Worm (Caenorhabditis elegans): ENCODE measurements around the gene ZK686.3.

ZK686.3 gene

DNA sequence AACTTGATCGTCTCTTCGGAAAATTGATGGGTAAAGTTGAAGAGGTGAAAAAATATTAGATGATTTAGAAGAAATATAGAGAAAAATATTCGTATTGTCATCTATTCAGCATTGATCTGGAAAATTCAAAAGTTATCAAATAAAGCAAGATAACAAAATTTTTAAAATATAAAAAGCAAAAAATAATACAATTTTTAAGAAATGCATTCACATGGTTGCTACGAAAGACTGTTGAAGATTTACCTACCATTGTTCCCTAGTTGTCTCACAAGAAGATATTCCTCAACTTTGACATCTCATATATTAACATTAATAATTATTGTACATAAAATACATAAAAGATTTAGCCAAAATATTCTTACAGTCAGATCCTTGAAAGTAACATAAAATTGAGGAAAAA is 14.5 kb downstream of the ZK686.3 start, which contains the start of gene cdh-3:
cdh-3 (minus strand) TSS at position 101 of the 400 bp plus-strand sequence.
- TF ChIP-seq hif-1 (tag; optimal IDR thresholded peaks at IDR 0.05) (no peak), nhr-6 (tag; optimal IDR thresholded peaks at IDR 0.05) (no peak), ceh-82 (tag; optimal IDR thresholded peaks at IDR 0.05) (no peak), ceh-62 (tag; optimal IDR thresholded peaks at IDR 0.05) (no peak), lin-29 (GFP tag; IDR thresholded peaks at IDR 0.05) (no peak), ZK546.5 (tag; optimal IDR thresholded peaks at IDR 0.05) (no peak), R02D3.7 (tag; optimal IDR thresholded peaks at IDR 0.05) (no peak)

DNA sequence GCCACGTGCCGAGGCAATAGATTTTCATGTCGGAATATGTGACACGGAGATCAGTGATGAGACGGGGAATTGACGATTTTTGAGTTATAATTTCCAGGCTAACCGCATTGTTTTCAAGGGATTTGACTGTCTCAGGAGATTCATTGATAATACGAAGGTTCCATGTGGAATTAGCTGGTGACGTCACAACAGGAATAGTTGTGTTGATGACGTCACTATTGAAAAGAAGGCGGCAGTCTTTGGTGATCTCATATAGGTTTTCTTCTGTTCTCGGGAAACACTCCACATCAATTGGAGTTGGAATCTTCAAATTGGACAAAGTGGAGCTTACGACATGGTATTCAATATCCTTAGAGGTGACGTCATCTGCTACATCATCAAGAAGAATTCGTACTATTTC is 25.7 kb downstream of the ZK686.3 start:
- TF ChIP-seq nhr-28 (tag; optimal IDR thresholded peaks at IDR 0.05) (no peak), zag-1 (tag; optimal IDR thresholded peaks at IDR 0.05) (no peak), nhr-41 (GFP tag; IDR thresholded peaks at IDR 0.05) (no peak), lim-7 (GFP tag; IDR thresholded peaks at IDR 0.05) (no peak), nhr-11 (tag; optimal IDR thresholded peaks at IDR 0.05) (no peak), jun-1 (tag; optimal IDR thresholded peaks at IDR 0.05) (no peak), zfp-3 (GFP tag; conservative IDR thresholded peaks at IDR 0.05) (no peak), dpl-1 (GFP tag; optimal IDR thresholded peaks at IDR 0.05) (no peak), skn-1 (tag; optimal IDR thresholded peaks at IDR 0.05) (no peak), nhr-48 (tag; optimal IDR thresholded peaks at IDR 0.05) (no peak)

DNA sequence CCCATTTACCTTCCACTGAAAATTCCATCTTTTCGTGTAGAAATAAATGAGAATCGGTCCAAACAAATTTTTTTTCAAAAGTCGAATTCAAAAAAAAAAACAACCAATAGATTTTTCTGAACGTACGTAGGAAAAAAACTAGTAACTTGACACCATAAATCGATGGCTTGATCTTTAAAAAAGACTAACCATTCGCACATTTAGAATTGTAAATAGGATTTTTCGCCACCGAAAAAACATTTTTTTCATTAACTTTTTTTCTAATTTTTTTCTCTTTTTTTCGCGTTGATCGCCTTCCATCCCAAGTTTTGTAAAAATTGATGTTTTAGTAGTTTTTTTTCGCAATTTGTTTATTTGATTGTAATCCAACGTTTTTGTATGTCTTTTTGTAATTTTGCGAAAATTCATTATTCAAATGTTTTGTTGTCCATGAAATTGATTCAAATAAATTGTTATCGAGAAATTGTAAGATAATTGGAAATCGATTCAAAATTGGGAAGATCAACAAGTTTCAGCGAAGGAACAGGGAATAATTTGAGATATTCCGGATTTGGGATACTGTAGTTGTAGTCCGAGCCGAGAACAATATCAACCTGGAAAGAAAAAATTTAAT is 31.1 kb downstream of the ZK686.3 start:
- TF ChIP-seq nhr-42 (GFP tag; IDR thresholded peaks at IDR 0.05) (0 out of 2 replicates have a peak, but pooled peaks have one; percentile 35), ceh-20 (GFP tag; IDR thresholded peaks at IDR 0.05) (0 out of 2 replicates have a peak, but pooled peaks have one; percentile 8), ceh-32 (tag; optimal IDR thresholded peaks at IDR 0.05; ENCODE audit: poor library complexity) (no peak), arid-1 (GFP tag; conservative IDR thresholded peaks at IDR 0.05) (peak; percentile 46), Y105C5A.15 (GFP tag; IDR thresholded peaks at IDR 0.05) (0 out of 2 replicates have a peak, but pooled peaks have one; percentile 44), lin-15B (tag; optimal IDR thresholded peaks at IDR 0.05) (no peak), tag-97 (GFP tag; IDR thresholded peaks at IDR 0.05) (0 out of 2 replicates have a peak, but pooled peaks have one; percentile 6), egl-27 (tag; optimal IDR thresholded peaks at IDR 0.05) (no peak), attf-4 (tag; optimal IDR thresholded peaks at IDR 0.05) (no peak), lin-29 (GFP tag; IDR thresholded peaks at IDR 0.05) (no peak), hlh-30 (tag; optimal IDR thresholded peaks at IDR 0.05; ENCODE audit: insufficient read depth) (peak; percentile 12), nhr-76 (tag; optimal IDR thresholded peaks at IDR 0.05) (no peak), ceh-82 (tag; optimal IDR thresholded peaks at IDR 0.05) (no peak), zfp-3 (GFP tag; conservative IDR thresholded peaks at IDR 0.05) (peak; percentile 42; the same call in 1 of the 2 replicates), nhr-102 (tag; optimal IDR thresholded peaks at IDR 0.05) (peak; percentile 27), lin-39 (tag; optimal IDR thresholded peaks at IDR 0.05) (no peak), nhr-6 (tag; optimal IDR thresholded peaks at IDR 0.05) (no peak), tra-1 (GFP tag; IDR thresholded peaks at IDR 0.05) (peak; percentile 4; the same call in 1 of the 2 replicates), mep-1 (tag; optimal IDR thresholded peaks at IDR 0.05) (peak; percentile 20), nhr-77 (tag; optimal IDR thresholded peaks at IDR 0.05) (peak; percentile 67), pqm-1 (tag; optimal IDR thresholded peaks at IDR 0.05) (no peak), madf-5 (GFP tag; IDR thresholded peaks at IDR 0.05) (no peak), cey-2 (tag; optimal IDR thresholded peaks at IDR 0.05; ENCODE audit: borderline replicate concordance, insufficient read depth) (no peak), duxl-1 (tag; optimal IDR thresholded peaks at IDR 0.05; ENCODE audit: poor library complexity) (peak; percentile 44), hif-1 (tag; optimal IDR thresholded peaks at IDR 0.05) (peak in 1 of 2 experiments; percentile 34), mxl-3 (GFP tag; optimal IDR thresholded peaks at IDR 0.05) (no peak), gei-8 (GFP tag; optimal IDR thresholded peaks at IDR 0.05) (peak; percentile 56), Y48G9A.11 (GFP tag; IDR thresholded peaks at IDR 0.05) (no peak), daf-16 (GFP tag; optimal IDR thresholded peaks at IDR 0.05) (no peak), daf-16 (tag; optimal IDR thresholded peaks at IDR 0.05) (peak; percentile 35)

Measured in whole organism, L4 larva.